Fruit fly (Drosophila melanogaster) Kc167 (cell line): ENCODE measurements around the gene RhoGEF64C.

Experiments
- Myc ChIP-seq: fragments of >200 bp; optimal IDR thresholded peaks from 2 replicates; lab custom pipeline; 2017; ENCODE audit warnings: missing external identifiers
- Sin3A ChIP-seq: fragments of >200 bp; optimal IDR thresholded peaks from 2 replicates; lab custom pipeline; 2018; ENCODE audit warnings: missing external identifiers
- h ChIP-seq: fragments of >200 bp; optimal IDR thresholded peaks from 3 replicates; lab custom pipeline; 2018; ENCODE audit warnings: missing external identifiers
- insv ChIP-seq: fragments of >200 bp; optimal IDR thresholded peaks from 3 replicates; lab custom pipeline; 2018; ENCODE audit warnings: missing external identifiers
- psq ChIP-seq: fragments of >200 bp; optimal IDR thresholded peaks from 2 replicates; lab custom pipeline; 2017; ENCODE audit warnings: missing external identifiers
- ttk ChIP-seq: sonication (Bioruptor generic); optimal IDR thresholded peaks from 2 replicates; lab custom pipeline; 2017; ENCODE audit warnings: missing external identifiers

Gene RhoGEF64C

dm6 chr3L:4690698-4691097, 1.9 kb upstream of the RhoGEF64C start:
- TF ChIP-seq insv (lab: Kevin White, UChicago) (no peak), ttk (lab: Kevin White, UChicago) (no peak), h (no peak), Sin3A (lab: Kevin White, UChicago) (no peak), Myc (lab: Kevin White, UChicago) (no peak), psq (lab: Kevin White, UChicago) (no peak)

- TF ChIP-seq ttk (lab: Kevin White, UChicago) = no peak
- TF ChIP-seq psq (lab: Kevin White, UChicago) = no peak
- no peak for TF ChIP-seq insv (lab: Kevin White, UChicago)
- no peak for TF ChIP-seq Myc (lab: Kevin White, UChicago)
- no peak for TF ChIP-seq Sin3A (lab: Kevin White, UChicago)
- TF ChIP-seq h = no peak
Measured at dm6 chr3L:4691775-4692174, 808 bp upstream of the RhoGEF64C start.

dm6 chr3L:4694823-4695222, 2.2 kb downstream of the RhoGEF64C start, which contains the start of gene CG15876:
Gene CG15876, minus strand, starts transcription at chr3L:4694845.
- TF ChIP-seq psq (lab: Kevin White, UChicago) = no peak
- no peak for TF ChIP-seq Sin3A (lab: Kevin White, UChicago)
- no peak for TF ChIP-seq insv (lab: Kevin White, UChicago)
- TF ChIP-seq ttk (lab: Kevin White, UChicago) = no peak
- no peak for TF ChIP-seq Myc (lab: Kevin White, UChicago)
- TF ChIP-seq h = no peak

dm6 chr3L:4696380-4696779, 3.8 kb downstream of the RhoGEF64C start:
- no peak for TF ChIP-seq Myc (lab: Kevin White, UChicago)
- no peak for TF ChIP-seq Sin3A (lab: Kevin White, UChicago)
- no peak for TF ChIP-seq psq (lab: Kevin White, UChicago)
- TF ChIP-seq h = no peak
- TF ChIP-seq ttk (lab: Kevin White, UChicago) = no peak
- no peak for TF ChIP-seq insv (lab: Kevin White, UChicago)

dm6 chr3L:4697301-4697700, 4.7 kb downstream of the RhoGEF64C start, which contains the start of gene CG13713:
Gene CG13713, plus strand, starts transcription at chr3L:4697601.
- TF ChIP-seq ttk (lab: Kevin White, UChicago) = no peak
- no peak for TF ChIP-seq psq (lab: Kevin White, UChicago)
- TF ChIP-seq h = no peak
- TF ChIP-seq Sin3A (lab: Kevin White, UChicago) = no peak
- no peak for TF ChIP-seq Myc (lab: Kevin White, UChicago)
- no peak for TF ChIP-seq insv (lab: Kevin White, UChicago)

dm6 chr3L:4698032-4698431, 5.4 kb downstream of the RhoGEF64C start:
- TF ChIP-seq psq (lab: Kevin White, UChicago) (no peak), insv (lab: Kevin White, UChicago) (no peak), Sin3A (lab: Kevin White, UChicago) (no peak), Myc (lab: Kevin White, UChicago) (no peak), ttk (lab: Kevin White, UChicago) (no peak), h (no peak)

dm6 chr3L:4698496-4698895, 5.9 kb downstream of the RhoGEF64C start:
- TF ChIP-seq Sin3A (lab: Kevin White, UChicago) (no peak), Myc (lab: Kevin White, UChicago) (no peak), psq (lab: Kevin White, UChicago) (no peak), h (no peak), ttk (lab: Kevin White, UChicago) (no peak), insv (lab: Kevin White, UChicago) (no peak)

- TF ChIP-seq Myc (lab: Kevin White, UChicago) (no peak), insv (lab: Kevin White, UChicago) (no peak), Sin3A (lab: Kevin White, UChicago) (no peak), psq (lab: Kevin White, UChicago) (no peak), h (no peak), ttk (lab: Kevin White, UChicago) (no peak)
Measured at dm6 chr3L:4700091-4700490, 7.5 kb downstream of the RhoGEF64C start.

dm6 chr3L:4702003-4702402, 9.4 kb downstream of the RhoGEF64C start:
- TF ChIP-seq Sin3A (lab: Kevin White, UChicago) = no peak
- no peak for TF ChIP-seq ttk (lab: Kevin White, UChicago)
- no peak for TF ChIP-seq insv (lab: Kevin White, UChicago)
- TF ChIP-seq h = no peak
- TF ChIP-seq psq (lab: Kevin White, UChicago) = no peak
- no peak for TF ChIP-seq Myc (lab: Kevin White, UChicago)

- TF ChIP-seq insv (lab: Kevin White, UChicago) (no peak), Myc (lab: Kevin White, UChicago) (no peak), ttk (lab: Kevin White, UChicago) (no peak), psq (lab: Kevin White, UChicago) (no peak), Sin3A (lab: Kevin White, UChicago) (no peak), h (no peak)
Measured at dm6 chr3L:4707831-4708230, 15.2 kb downstream of the RhoGEF64C start.

- TF ChIP-seq ttk (lab: Kevin White, UChicago) (no peak), insv (lab: Kevin White, UChicago) (no peak), Myc (lab: Kevin White, UChicago) (no peak), psq (lab: Kevin White, UChicago) (no peak), Sin3A (lab: Kevin White, UChicago) (no peak), h (no peak)
Measured at dm6 chr3L:4708536-4708935, 16.0 kb downstream of the RhoGEF64C start.

dm6 chr3L:4709790-4710189, 17.2 kb downstream of the RhoGEF64C start, which contains the start of gene CG13712:
Gene CG13712, minus strand, starts transcription at chr3L:4709890.
- TF ChIP-seq ttk (lab: Kevin White, UChicago) = no peak
- no peak for TF ChIP-seq insv (lab: Kevin White, UChicago)
- no peak for TF ChIP-seq h
- no peak for TF ChIP-seq Myc (lab: Kevin White, UChicago)
